Fruit fly (Drosophila melanogaster) whole organism, embryonic: ENCODE measurements around the gene pasi2.

Experiments
- CG10565 ChIP-seq: fragments of 200-800 bp; sonication (Bioruptor generic); optimal IDR thresholded peaks from 3 replicates; lab custom pipeline; 2016; ENCODE audit warnings: missing biosample characterization, mild to moderate bottlenecking, missing genetic modification characterization
- CG12104 ChIP-seq: fragments of 200-800 bp; sonication (Bioruptor generic); optimal IDR thresholded peaks from 3 replicates; lab custom pipeline; 2016; ENCODE audit warnings: missing biosample characterization, missing genetic modification characterization
- CG12659 ChIP-seq: fragments of 200-800 bp; sonication (Bioruptor generic); optimal IDR thresholded peaks from 3 replicates; lab custom pipeline; 2017; ENCODE audit warnings: mild to moderate bottlenecking, missing biosample characterization, missing genetic modification reagents, missing genetic modification characterization
- CG12769 ChIP-seq: fragments of 200-800 bp; sonication (Bioruptor generic); optimal IDR thresholded peaks from 2 replicates; lab custom pipeline; 2019; ENCODE audit warnings: missing biosample characterization, mild to moderate bottlenecking, missing genetic modification characterization, moderate library complexity
- CG12942 ChIP-seq: fragments of 200-800 bp; sonication (Bioruptor generic); optimal IDR thresholded peaks from 3 replicates; lab custom pipeline; 2016; ENCODE audit warnings: missing biosample characterization, missing genetic modification characterization
- CG13296 ChIP-seq: fragments of 200-800 bp; sonication (Bioruptor generic); optimal IDR thresholded peaks from 3 replicates; lab custom pipeline; 2018; ENCODE audit warnings: missing biosample characterization, mild to moderate bottlenecking, missing genetic modification characterization
- CG14050 ChIP-seq: fragments of 200-800 bp; sonication (Bioruptor generic); IDR thresholded peaks from 3 replicates; pipeline ENCODE4 v1.3.6; 2022; ENCODE audit warnings: missing biosample characterization, missing genetic modification characterization
- CG14441 ChIP-seq: fragments of 200-800 bp; sonication (Bioruptor generic); IDR thresholded peaks from 2 replicates; pipeline ENCODE4 v1.3.6; 2022; ENCODE audit warnings: missing biosample characterization, missing genetic modification characterization
- CG1602 ChIP-seq: fragments of 200-800 bp; sonication (Bioruptor generic); optimal IDR thresholded peaks from 3 replicates; lab custom pipeline; 2016; ENCODE audit warnings: missing biosample characterization, missing genetic modification characterization
- CG17359 ChIP-seq: fragments of 200-800 bp; sonication (Bioruptor generic); optimal IDR thresholded peaks from 3 replicates; lab custom pipeline; 2018; ENCODE audit warnings: missing biosample characterization, mild to moderate bottlenecking, missing genetic modification characterization, moderate library complexity
- CG17385 ChIP-seq: fragments of 200-800 bp; sonication (Bioruptor generic); optimal IDR thresholded peaks from 3 replicates; lab custom pipeline; 2018; ENCODE audit warnings: missing biosample characterization, mild to moderate bottlenecking, missing genetic modification characterization
- CG18599 ChIP-seq: fragments of 200-800 bp; sonication (Bioruptor generic); optimal IDR thresholded peaks from 3 replicates; lab custom pipeline; 2017; ENCODE audit warnings: missing biosample characterization, missing genetic modification characterization, mild to moderate bottlenecking, moderate library complexity, missing genetic modification reagents
- CG30403 ChIP-seq: fragments of 200-800 bp; sonication (Bioruptor generic); optimal IDR thresholded peaks from 3 replicates; lab custom pipeline; 2016; ENCODE audit warnings: missing biosample characterization, missing genetic modification characterization
- CG30431 ChIP-seq: fragments of 200-800 bp; sonication (Bioruptor generic); optimal IDR thresholded peaks from 2 replicates; lab custom pipeline; 2017; ENCODE audit warnings: missing biosample characterization, missing genetic modification characterization
- CG32772 ChIP-seq: fragments of 200-800 bp; sonication (Bioruptor generic); IDR thresholded peaks from 2 replicates; pipeline ENCODE4 v1.3.6; 2022; ENCODE audit warnings: missing biosample characterization, missing genetic modification characterization
- CG33213 ChIP-seq: fragments of 200-800 bp; sonication (Bioruptor generic); optimal IDR thresholded peaks from 3 replicates; lab custom pipeline; 2016; ENCODE audit warnings: missing biosample characterization, missing genetic modification characterization
- CG33557 ChIP-seq: fragments of 200-800 bp; sonication (Bioruptor generic); optimal IDR thresholded peaks from 2 replicates; lab custom pipeline; 2019; ENCODE audit warnings: missing biosample characterization, mild to moderate bottlenecking, missing genetic modification characterization, moderate library complexity
- CG4617 ChIP-seq: fragments of 200-800 bp; sonication (Bioruptor generic); optimal IDR thresholded peaks from 3 replicates; lab custom pipeline; 2016; ENCODE audit warnings: missing biosample characterization, missing genetic modification characterization, borderline replicate concordance
- CG5180 ChIP-seq: fragments of 200-800 bp; sonication (Bioruptor generic); optimal IDR thresholded peaks from 3 replicates; lab custom pipeline; 2017; ENCODE audit warnings: missing biosample characterization, missing genetic modification characterization, mild to moderate bottlenecking, moderate library complexity, missing genetic modification reagents
- CG5953 ChIP-seq: fragments of 200-800 bp; sonication (Bioruptor generic); IDR thresholded peaks from 2 replicates; pipeline ENCODE4 v1.3.6; 2022; ENCODE audit warnings: missing biosample characterization, missing genetic modification characterization
- CG6654 ChIP-seq: fragments of 200-800 bp; sonication (Bioruptor generic); optimal IDR thresholded peaks from 2 replicates; lab custom pipeline; 2017; ENCODE audit warnings: missing biosample characterization, mild to moderate bottlenecking, missing genetic modification characterization
- CG8478 ChIP-seq: fragments of >200 bp; optimal IDR thresholded peaks from 2 replicates; lab custom pipeline; 2018
- CG9215 ChIP-seq: fragments of 200-800 bp; sonication (Bioruptor generic); IDR thresholded peaks from 2 replicates; pipeline ENCODE4 v1.3.6; 2022; ENCODE audit warnings: missing biosample characterization, missing genetic modification characterization
- Deaf1 ChIP-seq: fragments of 200-800 bp; optimal IDR thresholded peaks from 3 replicates; lab custom pipeline; 2019; ENCODE audit warnings: missing biosample characterization, mild to moderate bottlenecking, missing genetic modification characterization, moderate library complexity
- Dek ChIP-seq: fragments of 200-800 bp; sonication (Bioruptor generic); optimal IDR thresholded peaks from 3 replicates; lab custom pipeline; 2019; ENCODE audit warnings: missing biosample characterization, mild to moderate bottlenecking, missing genetic modification characterization, moderate library complexity
- Elba2 ChIP-seq: fragments of 200-800 bp; sonication (Bioruptor generic); optimal IDR thresholded peaks from 3 replicates; lab custom pipeline; 2016; ENCODE audit warnings: missing biosample characterization, missing genetic modification characterization
- Ets97D ChIP-seq: fragments of 200-800 bp; sonication (Bioruptor generic); optimal IDR thresholded peaks from 3 replicates; lab custom pipeline; 2016; ENCODE audit warnings: missing biosample characterization, missing genetic modification characterization
- Lhr ChIP-seq: fragments of 200-800 bp; sonication (Bioruptor generic); optimal IDR thresholded peaks from 3 replicates; lab custom pipeline; 2017; ENCODE audit warnings: mild to moderate bottlenecking, missing biosample characterization, missing genetic modification reagents, missing genetic modification characterization
- NK7.1 ChIP-seq: fragments of 200-800 bp; sonication (Bioruptor generic); optimal IDR thresholded peaks from 3 replicates; lab custom pipeline; 2016; ENCODE audit warnings: missing biosample characterization, missing genetic modification characterization
- Nf-YA ChIP-seq: fragments of 200-800 bp; sonication (Bioruptor generic); IDR thresholded peaks from 2 replicates; pipeline ENCODE4 v1.3.6; 2022; ENCODE audit warnings: missing biosample characterization, missing genetic modification characterization
- Nf-YB ChIP-seq: fragments of 200-800 bp; sonication (Bioruptor generic); optimal IDR thresholded peaks from 3 replicates; lab custom pipeline; 2019; ENCODE audit warnings: missing biosample characterization, mild to moderate bottlenecking, missing genetic modification characterization, moderate library complexity
- Nf-YC ChIP-seq: fragments of 200-800 bp; optimal IDR thresholded peaks from 3 replicates; lab custom pipeline; 2019; ENCODE audit warnings: missing biosample characterization, mild to moderate bottlenecking, missing genetic modification characterization, moderate library complexity
- Scr ChIP-seq: fragments of 200-800 bp; sonication (Bioruptor generic); IDR thresholded peaks from 2 replicates; pipeline ENCODE4 v1.3.6; 2022; ENCODE audit warnings: missing biosample characterization, missing genetic modification characterization; ENCODE audit not compliant: partially characterized antibody
- Sox100B ChIP-seq: fragments of 200-800 bp; sonication (Bioruptor generic); optimal IDR thresholded peaks from 3 replicates; lab custom pipeline; 2018; ENCODE audit warnings: missing biosample characterization, mild to moderate bottlenecking, missing genetic modification characterization
- TFAM ChIP-seq: fragments of 200-800 bp; sonication (Bioruptor generic); optimal IDR thresholded peaks from 2 replicates; lab custom pipeline; 2017; ENCODE audit warnings: missing biosample characterization, missing genetic modification characterization, inconsistent platforms
- Xbp1 ChIP-seq: fragments of 200-800 bp; sonication (Bioruptor generic); optimal IDR thresholded peaks from 3 replicates; lab custom pipeline; 2016; ENCODE audit warnings: missing biosample characterization, mild to moderate bottlenecking, missing genetic modification characterization
- bsh ChIP-seq, 2 experiments: fragments of 200-800 bp; sonication (Bioruptor generic); optimal IDR thresholded peaks; 2 replicates each; lab custom pipeline; 2017 to 2018; ENCODE audit warnings: mild to moderate bottlenecking in 2 of 2, missing biosample characterization in 2 of 2, missing genetic modification characterization in 2 of 2, moderate library complexity in 1 of 2
- chinmo ChIP-seq: fragments of 200-800 bp; sonication (Bioruptor generic); IDR thresholded peaks from 4 replicates; pipeline ENCODE4 v1.3.6; 2022; ENCODE audit warnings: missing biosample characterization, missing genetic modification characterization; ENCODE audit not compliant: partially characterized antibody
- dati ChIP-seq: fragments of 200-800 bp; sonication (Bioruptor generic); IDR thresholded peaks from 2 replicates; pipeline ENCODE4 v1.3.6; 2022; ENCODE audit warnings: missing biosample characterization, missing genetic modification characterization
- gce ChIP-seq: fragments of 200-800 bp; sonication (Bioruptor generic); IDR thresholded peaks from 3 replicates; pipeline ENCODE4 v1.3.6; 2022; ENCODE audit warnings: missing biosample characterization, missing genetic modification characterization
- hth ChIP-seq: fragments of >200 bp; optimal IDR thresholded peaks from 2 replicates; lab custom pipeline; 2017; ENCODE audit warnings: inconsistent platforms
- luna ChIP-seq: fragments of 200-800 bp; sonication (Bioruptor generic); optimal IDR thresholded peaks from 2 replicates; lab custom pipeline; 2016; ENCODE audit warnings: missing biosample characterization, missing genetic modification characterization
- nmo ChIP-seq: fragments of 200-800 bp; sonication (Bioruptor generic); optimal IDR thresholded peaks from 2 replicates; lab custom pipeline; 2018; ENCODE audit warnings: missing biosample characterization, mild to moderate bottlenecking, missing genetic modification characterization, moderate library complexity
- odd ChIP-seq: fragments of 200-800 bp; sonication (Bioruptor generic); optimal IDR thresholded peaks from 2 replicates; lab custom pipeline; 2017; ENCODE audit warnings: missing biosample characterization, mild to moderate bottlenecking, missing genetic modification characterization
- p53 ChIP-seq: fragments of 200-800 bp; sonication (Bioruptor generic); optimal IDR thresholded peaks from 2 replicates; lab custom pipeline; 2016; ENCODE audit warnings: missing biosample characterization, missing genetic modification characterization
- schlank ChIP-seq: fragments of 200-800 bp; sonication (Bioruptor generic); optimal IDR thresholded peaks from 2 replicates; lab custom pipeline; 2018; ENCODE audit warnings: missing biosample characterization, mild to moderate bottlenecking, missing genetic modification characterization
- sd ChIP-seq: fragments of 200-800 bp; sonication (Bioruptor generic); optimal IDR thresholded peaks from 3 replicates; lab custom pipeline; 2018; ENCODE audit warnings: missing biosample characterization, mild to moderate bottlenecking, missing genetic modification characterization, moderate library complexity
- sna ChIP-seq: fragments of 200-800 bp; sonication (Bioruptor generic); IDR thresholded peaks from 2 replicates; pipeline ENCODE4 v1.3.6; 2022; ENCODE audit warnings: missing biosample characterization, missing genetic modification characterization; ENCODE audit not compliant: partially characterized antibody
- trem ChIP-seq: fragments of 200-800 bp; optimal IDR thresholded peaks from 3 replicates; lab custom pipeline; 2019; ENCODE audit warnings: missing biosample characterization, mild to moderate bottlenecking, missing genetic modification characterization, moderate library complexity

pasi2 gene

dm6 chr3R:9378644-9379411 is 43.9 kb downstream of the pasi2 start (continued):
- TF ChIP-seq CG14441 (GFP tag; lab: Robert Waterston, UW) = no peak
- no peak for TF ChIP-seq CG6654 (GFP tag; lab: Kevin White, UChicago)
- TF ChIP-seq CG10565 = no peak
- peak; percentile 29 for TF ChIP-seq TFAM (GFP tag; lab: Kevin White, UChicago)
- TF ChIP-seq CG33557 = peak; percentile 85
- TF ChIP-seq Ets97D (GFP tag; lab: Kevin White, UChicago) = no peak
- no peak for TF ChIP-seq Elba2 (GFP tag; lab: Kevin White, UChicago)
- TF ChIP-seq dati = no peak
- peak; percentile 23 for TF ChIP-seq CG1602 (GFP tag; lab: Kevin White, UChicago)
- peak; percentile 10 for TF ChIP-seq CG5180 (GFP tag; lab: Kevin White, UChicago)
- peak; percentile 40 for TF ChIP-seq odd (GFP tag; lab: Kevin White, UChicago)
- no peak for TF ChIP-seq chinmo
- no peak for TF ChIP-seq hth
- peak; percentile 10 for TF ChIP-seq Lhr (GFP tag; lab: Kevin White, UChicago)
- TF ChIP-seq CG13296 (GFP tag; lab: Kevin White, UChicago) = no peak
- no peak for TF ChIP-seq sna (GFP tag; lab: Robert Waterston, UW)
- no peak for TF ChIP-seq Dek
- TF ChIP-seq CG9215 (GFP tag; lab: Robert Waterston, UW) = no peak
- peak; percentile 27; the same call in 1 of the 2 replicates for TF ChIP-seq CG32772 (GFP tag; lab: Robert Waterston, UW)
- TF ChIP-seq CG30431 (GFP tag; lab: Kevin White, UChicago) = peak; percentile 44
- TF ChIP-seq CG5953 (GFP tag; lab: Robert Waterston, UW) = no peak
- peak; percentile 28 for TF ChIP-seq CG17385
- no peak for TF ChIP-seq luna
- TF ChIP-seq Deaf1 (tag; lab: Kevin White, UChicago) = peak; percentile 45
- TF ChIP-seq schlank (tag; lab: Kevin White, UChicago) = no peak
- TF ChIP-seq Sox100B (GFP tag; lab: Kevin White, UChicago) = peak; percentile 70
- 0 out of 2 replicates have a peak, but pooled peaks have one; percentile 8 for TF ChIP-seq Nf-YA (GFP tag; lab: Robert Waterston, UW)
- peak; percentile 65 to 74 for TF ChIP-seq bsh (GFP tag; optimal IDR thresholded peaks at IDR 0.05; lab: Kevin White, UChicago)
- no peak for TF ChIP-seq gce (GFP tag; lab: Robert Waterston, UW)
- TF ChIP-seq CG17359 (tag; lab: Kevin White, UChicago) = peak; percentile 5
- no peak for TF ChIP-seq p53 (GFP tag; lab: Kevin White, UChicago)
- no peak for TF ChIP-seq Scr (GFP tag; lab: Robert Waterston, UW)
- peak; percentile 27 for TF ChIP-seq CG12104 (GFP tag; lab: Kevin White, UChicago)
- TF ChIP-seq CG30403 = peak; percentile 51
- TF ChIP-seq CG33213 = peak; percentile 15
- no peak for TF ChIP-seq CG8478 (lab: Kevin White, UChicago)
- TF ChIP-seq NK7.1 (GFP tag; lab: Kevin White, UChicago) = no peak
- peak; percentile 51 for TF ChIP-seq Nf-YB (GFP tag; lab: Kevin White, UChicago)
- peak; percentile 85 for TF ChIP-seq trem (tag; lab: Kevin White, UChicago)
- TF ChIP-seq CG12659 = peak; percentile 15
- no peak for TF ChIP-seq CG12942 (GFP tag; lab: Kevin White, UChicago)
- TF ChIP-seq CG12769 (tag; lab: Kevin White, UChicago) = no peak
- peak; percentile 34 for TF ChIP-seq CG18599 (GFP tag; lab: Kevin White, UChicago)
- no peak for TF ChIP-seq CG4617 (GFP tag; lab: Kevin White, UChicago)
- peak; percentile 79 for TF ChIP-seq nmo (GFP tag; lab: Kevin White, UChicago)
- no peak for TF ChIP-seq CG14050
- no peak for TF ChIP-seq sd (tag; lab: Kevin White, UChicago)
- TF ChIP-seq Nf-YC (tag; lab: Kevin White, UChicago) = no peak
- peak; percentile 47 for TF ChIP-seq Xbp1
